Worm (Caenorhabditis elegans): Measurements from ENCODE around the gene K11D12.14.

DNA sequence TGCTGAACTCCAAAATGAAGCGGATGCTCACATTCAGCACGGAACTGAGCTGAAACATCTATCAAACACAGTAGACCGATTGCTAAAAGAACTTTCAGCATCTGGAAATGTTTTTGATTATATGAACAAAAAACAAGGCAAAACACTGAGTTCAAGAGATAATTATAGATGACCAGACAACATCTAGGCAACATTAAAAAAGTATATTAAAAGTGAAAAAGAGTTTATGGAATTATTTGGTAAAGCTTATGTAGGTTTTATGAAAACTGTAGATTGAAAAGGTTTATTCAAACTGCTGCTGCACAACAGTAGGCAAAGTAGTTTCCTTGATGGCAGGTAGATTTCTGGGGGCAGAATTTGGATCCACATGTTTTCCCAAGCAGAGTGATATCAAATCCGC, 13.1 kb upstream of the K11D12.14 start, which contains the start of gene K11D12.7:
- TF ChIP-seq rcor-1 (GFP tag; IDR thresholded peaks at IDR 0.05) (no peak), ztf-18 (tag; optimal IDR thresholded peaks at IDR 0.05) (no peak), akir-1 (GFP tag; optimal IDR thresholded peaks at IDR 0.05) (no peak), F55B11.4 (tag; optimal IDR thresholded peaks at IDR 0.05; ENCODE audit: borderline replicate concordance, insufficient read depth) (no peak), egl-18 (GFP tag; IDR thresholded peaks at IDR 0.05) (no peak), him-1 (tag; optimal IDR thresholded peaks at IDR 0.05) (no peak), tbx-9 (tag; optimal IDR thresholded peaks at IDR 0.05; ENCODE audit: borderline replicate concordance) (no peak), F23B12.7 (tag; optimal IDR thresholded peaks at IDR 0.05; ENCODE audit: insufficient read depth) (no peak), zim-3 (tag; optimal IDR thresholded peaks at IDR 0.05) (no peak), snpc-1.3 (tag; optimal IDR thresholded peaks at IDR 0.05; ENCODE audit: insufficient read depth) (no peak), mxl-1 (tag; optimal IDR thresholded peaks at IDR 0.05) (no peak)
